Fruit fly (Drosophila melanogaster): ENCODE results near the gene FoxL1.

The FoxL1 gene

DNA sequence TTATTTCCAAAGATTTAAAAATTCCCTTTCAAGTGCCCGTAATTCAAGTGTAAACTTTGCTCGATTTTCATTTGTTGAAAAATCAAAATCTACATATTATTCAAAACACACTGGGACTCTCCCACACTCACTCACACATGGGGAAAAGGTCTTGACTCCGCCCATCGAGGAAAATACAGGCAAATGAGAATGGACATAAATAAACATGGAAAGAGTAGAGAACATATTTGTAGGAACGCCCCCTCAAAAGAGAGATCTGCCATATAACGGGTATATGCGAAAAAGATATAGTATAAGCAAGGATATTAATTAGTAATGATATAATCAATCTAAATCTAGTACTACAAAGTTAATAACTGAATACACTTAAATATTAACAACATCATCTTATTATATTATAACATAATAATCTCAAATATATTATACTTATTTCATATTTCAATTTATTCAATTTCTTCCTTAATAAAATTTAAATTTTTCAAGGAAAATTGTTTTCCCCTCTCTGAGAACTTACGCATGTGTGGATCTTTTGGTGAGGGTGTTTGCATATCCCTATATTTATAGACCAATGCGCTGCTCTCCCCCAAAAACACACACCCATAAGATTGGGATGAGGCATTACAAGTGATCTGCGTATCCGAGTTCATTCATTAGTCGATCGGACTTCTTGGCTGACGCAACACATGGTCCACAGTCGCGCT lies at the start of gene FoxL1:
Gene FoxL1 (plus strand): TSS at position 651 of the 701 bp plus-strand sequence.
- no peak for TF ChIP-seq Hr4 (GFP tag; optimal IDR thresholded peaks at IDR 0.05)
- TF ChIP-seq CG32006 (GFP tag; optimal IDR thresholded peaks at IDR 0.05), result no peak
- TF ChIP-seq achi (GFP tag; optimal IDR thresholded peaks at IDR 0.05), result no peak
- TF ChIP-seq CG16779 (tag; optimal IDR thresholded peaks at IDR 0.05), result no peak
- no peak for TF ChIP-seq Met (GFP tag; optimal IDR thresholded peaks at IDR 0.05)
- TF ChIP-seq CG15336 (GFP tag; IDR thresholded peaks at IDR 0.05), result no peak
- TF ChIP-seq Sox15 (GFP tag; optimal IDR thresholded peaks at IDR 0.05), result no peak
- no peak for TF ChIP-seq CG10669 (GFP tag; optimal IDR thresholded peaks at IDR 0.05)
- no peak for TF ChIP-seq Lpt (GFP tag; optimal IDR thresholded peaks at IDR 0.05)
- no peak for TF ChIP-seq CG31627 (GFP tag; optimal IDR thresholded peaks at IDR 0.05)
- TF ChIP-seq Ets96B (tag; optimal IDR thresholded peaks at IDR 0.05), result no peak
- TF ChIP-seq cyc (GFP tag; optimal IDR thresholded peaks at IDR 0.05), result no peak

DNA sequence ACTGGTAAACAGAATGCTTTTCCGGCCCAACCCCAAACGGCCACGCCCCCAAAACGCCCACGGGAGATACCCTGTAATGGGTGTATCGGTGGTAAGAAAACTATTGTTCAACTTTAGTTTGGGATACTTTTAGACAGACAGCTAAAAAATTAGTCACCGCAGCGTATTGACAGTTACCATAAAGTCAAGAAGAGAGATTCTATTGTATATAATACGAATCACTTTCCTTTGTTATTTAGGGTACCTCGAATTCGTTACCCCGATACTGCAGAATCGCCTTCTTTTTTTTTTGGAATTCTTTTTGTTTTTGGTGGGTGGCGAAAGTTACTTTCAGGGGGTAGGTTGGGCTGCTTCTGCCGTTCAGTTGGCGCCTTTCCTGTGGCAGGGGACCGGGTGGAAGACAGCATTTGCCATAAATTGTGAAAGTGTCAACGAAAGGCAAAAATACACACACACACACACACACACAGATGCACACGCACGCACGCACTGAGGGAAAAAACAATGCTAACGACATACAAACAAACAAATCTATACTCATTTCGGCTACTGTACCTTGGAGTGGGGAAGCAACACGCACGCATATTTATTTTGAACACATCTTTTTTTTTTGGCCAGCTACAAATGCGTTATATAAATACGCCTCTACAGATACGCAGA lies 48.2 kb upstream of the FoxL1 start:
- no peak for TF ChIP-seq ss (GFP tag; optimal IDR thresholded peaks at IDR 0.05)
- TF ChIP-seq CG1621 (tag; optimal IDR thresholded peaks at IDR 0.05), result no peak
- TF ChIP-seq eg (GFP tag; IDR thresholded peaks at IDR 0.05), result no peak
- TF ChIP-seq achi (GFP tag; optimal IDR thresholded peaks at IDR 0.05), result no peak
- TF ChIP-seq cyc (GFP tag; optimal IDR thresholded peaks at IDR 0.05), result no peak
- TF ChIP-seq svp (GFP tag), result peak; percentile 54
- no peak for TF ChIP-seq Hr38 (GFP tag; optimal IDR thresholded peaks at IDR 0.05)
- TF ChIP-seq CG10631 (GFP tag; optimal IDR thresholded peaks at IDR 0.05), result no peak
- TF ChIP-seq Sox14 (GFP tag; optimal IDR thresholded peaks at IDR 0.05), result no peak
- no peak for TF ChIP-seq CG3919 (GFP tag; optimal IDR thresholded peaks at IDR 0.05)
- no peak for TF ChIP-seq CG9139 (GFP tag; optimal IDR thresholded peaks at IDR 0.05)
- no peak for TF ChIP-seq lz (GFP tag; optimal IDR thresholded peaks at IDR 0.05)
- TF ChIP-seq topi (GFP tag; optimal IDR thresholded peaks at IDR 0.05), result no peak
- no peak for TF ChIP-seq Ets96B (tag; optimal IDR thresholded peaks at IDR 0.05)
- TF ChIP-seq CG8319 (GFP tag; optimal IDR thresholded peaks at IDR 0.05), result no peak
- peak; percentile 23 for TF ChIP-seq Eip78C (GFP tag)
- no peak for TF ChIP-seq Met (GFP tag; optimal IDR thresholded peaks at IDR 0.05)
- no peak for TF ChIP-seq CG3032 (tag; optimal IDR thresholded peaks at IDR 0.05)

DNA sequence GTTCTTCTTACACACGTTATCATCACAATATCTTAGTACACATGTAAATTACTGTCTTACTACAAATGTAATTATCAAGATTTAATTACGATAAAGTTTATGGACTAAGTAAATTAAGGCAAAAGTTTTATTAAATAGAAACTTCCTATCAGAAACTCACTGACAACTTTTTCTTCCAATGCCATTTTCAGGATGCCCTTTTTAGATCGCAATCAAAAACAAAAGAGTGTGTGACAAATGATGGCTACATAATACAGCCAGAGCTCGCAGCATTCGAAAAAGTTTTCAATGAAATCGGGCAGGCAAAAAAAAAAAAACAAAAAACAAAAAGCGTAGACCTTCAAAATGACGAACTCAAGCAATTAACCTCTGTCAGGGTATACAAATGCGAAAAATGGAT lies 46.1 kb upstream of the FoxL1 start, which contains the start of gene CG43915:
Gene CG43915 (plus strand): TSS at position 301 of the 400 bp plus-strand sequence.
- no peak for TF ChIP-seq esn (GFP tag; optimal IDR thresholded peaks at IDR 0.05)
- no peak for TF ChIP-seq CG10631 (GFP tag; optimal IDR thresholded peaks at IDR 0.05)
- TF ChIP-seq CG7368 (GFP tag; optimal IDR thresholded peaks at IDR 0.05), result no peak
- TF ChIP-seq lz (GFP tag; optimal IDR thresholded peaks at IDR 0.05), result no peak
- no peak for TF ChIP-seq CG8632 (GFP tag; optimal IDR thresholded peaks at IDR 0.05)
- no peak for TF ChIP-seq CG9139 (GFP tag; optimal IDR thresholded peaks at IDR 0.05)
- no peak for TF ChIP-seq acj6 (GFP tag; optimal IDR thresholded peaks at IDR 0.05)
- TF ChIP-seq CG10669 (GFP tag; optimal IDR thresholded peaks at IDR 0.05), result no peak

DNA sequence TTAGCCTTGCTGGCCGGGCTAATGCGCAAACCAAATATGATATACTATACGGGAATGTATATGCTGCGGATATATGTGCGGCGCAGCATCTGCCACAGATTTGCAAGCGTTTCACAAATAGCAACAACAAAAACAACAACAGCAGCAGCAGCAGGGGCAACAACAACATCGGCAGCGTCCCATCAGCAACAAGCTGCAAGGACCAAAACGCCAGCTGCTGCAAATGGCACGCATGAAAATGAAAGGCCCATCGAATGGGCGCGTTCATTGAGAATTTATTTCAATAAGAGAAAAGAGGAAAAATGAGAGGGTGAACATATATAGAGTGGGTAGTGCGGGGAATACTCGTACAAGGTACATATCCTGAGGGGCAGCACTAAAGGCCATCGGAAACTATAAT lies 42.2 kb upstream of the FoxL1 start:
- TF ChIP-seq CG10669 (GFP tag; optimal IDR thresholded peaks at IDR 0.05), result no peak
- no peak for TF ChIP-seq CG6808 (GFP tag; optimal IDR thresholded peaks at IDR 0.05)
- no peak for TF ChIP-seq CG1621 (tag; optimal IDR thresholded peaks at IDR 0.05)
- TF ChIP-seq dsx (GFP tag; optimal IDR thresholded peaks at IDR 0.05; ENCODE audit: poor library complexity, severe bottlenecking), result no peak
- TF ChIP-seq salr (GFP tag; optimal IDR thresholded peaks at IDR 0.05), result no peak
- no peak for TF ChIP-seq CG6163 (GFP tag; IDR thresholded peaks at IDR 0.05)

Measured in whole organism, prepupa.